Fruit fly (Drosophila melanogaster): ENCODE measurements around the gene CG34393.
"Not testable (repeated sequence)": the region's sequence is repeated elsewhere in the genome, so short reads cannot be mapped to it uniquely, and the experiment has no call there.

CG34393 gene

DNA sequence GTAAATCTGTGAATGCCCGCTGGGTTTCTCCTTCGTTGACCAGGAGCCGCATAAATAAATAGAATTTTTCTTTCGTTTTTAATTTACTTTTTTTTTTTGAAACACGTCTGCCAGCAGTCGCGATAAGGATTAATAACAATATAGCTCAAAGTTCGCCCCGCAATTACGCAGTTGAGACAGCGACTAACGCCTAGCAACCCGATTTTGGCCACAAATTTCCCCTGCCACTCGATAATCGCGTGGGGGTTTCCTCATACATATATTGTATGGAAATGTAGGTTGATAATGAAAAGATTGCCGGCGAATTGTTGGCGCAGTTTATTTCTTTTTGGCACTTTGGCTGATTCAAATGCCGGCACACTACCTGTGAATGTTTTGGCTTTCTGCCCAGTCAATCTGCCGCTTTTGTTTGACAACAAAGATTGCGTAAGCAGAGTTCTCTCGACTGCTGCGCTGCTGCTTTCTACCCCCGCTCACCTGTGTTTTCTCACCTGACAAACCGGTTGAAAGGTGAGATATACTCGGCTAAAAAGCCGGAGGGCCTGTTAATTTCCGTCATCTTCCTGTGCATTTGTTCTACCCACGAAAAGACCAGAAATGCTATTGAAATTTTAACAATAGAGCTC is 35.2 kb downstream of the CG34393 start:
- 0 out of 2 replicates have a peak, but pooled peaks have one; percentile 18 for TF ChIP-seq CG32121 (GFP tag; IDR thresholded peaks at IDR 0.05)
- peak; percentile 7 for TF ChIP-seq EcR (GFP tag; optimal IDR thresholded peaks at IDR 0.05)
- no peak for TF ChIP-seq CG14655 (GFP tag; optimal IDR thresholded peaks at IDR 0.05)
- TF ChIP-seq CG8301 (tag; optimal IDR thresholded peaks at IDR 0.05) = no peak
- TF ChIP-seq CG12605 (GFP tag; IDR thresholded peaks at IDR 0.05) = no peak
- no peak for TF ChIP-seq D1 (tag; optimal IDR thresholded peaks at IDR 0.05)
- TF ChIP-seq fd96Ca (GFP tag; IDR thresholded peaks at IDR 0.05) = no peak
- TF ChIP-seq Snoo (tag; optimal IDR thresholded peaks at IDR 0.05) = no peak
- no peak for TF ChIP-seq gl (tag; optimal IDR thresholded peaks at IDR 0.05)

DNA sequence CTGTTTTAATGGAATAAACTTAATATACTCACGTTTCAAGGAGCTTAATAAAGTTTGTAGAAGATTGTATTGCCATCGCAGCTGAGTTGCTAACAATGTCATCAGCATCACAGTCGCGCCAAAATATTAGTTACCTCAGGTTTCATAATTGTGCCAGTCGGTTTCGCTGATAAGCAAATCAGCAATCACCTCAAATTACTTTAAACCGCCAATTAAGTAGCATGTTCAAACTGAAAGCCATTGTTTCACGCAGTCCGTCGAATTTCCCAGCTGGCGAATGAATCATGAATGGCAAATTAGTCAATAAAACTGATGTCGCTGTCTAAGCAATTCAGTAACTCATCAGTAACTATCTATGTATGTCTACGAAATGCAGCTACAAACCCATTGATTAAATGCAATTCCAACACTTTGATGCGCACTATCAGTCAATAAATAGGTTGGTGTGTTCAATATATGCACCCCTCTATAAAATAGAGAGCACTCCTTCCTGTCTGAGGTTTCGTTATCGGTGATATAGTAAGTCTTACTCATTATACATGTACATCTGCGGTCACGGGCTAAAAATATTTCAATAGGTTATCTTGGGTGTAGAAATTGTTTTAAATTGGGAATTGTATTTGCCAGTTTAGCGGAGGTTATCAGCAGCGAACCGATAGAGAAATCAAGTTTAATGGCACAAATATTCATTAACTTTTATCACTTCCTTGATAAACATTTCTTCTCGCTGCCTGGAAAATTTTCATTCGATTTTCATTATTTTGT is 35.9 kb downstream of the CG34393 start:
- no peak for TF ChIP-seq CG8301 (tag; optimal IDR thresholded peaks at IDR 0.05)
- TF ChIP-seq CG12605 (GFP tag; IDR thresholded peaks at IDR 0.05) = no peak
- no peak for TF ChIP-seq CG17806 (tag; optimal IDR thresholded peaks at IDR 0.05)
- TF ChIP-seq gl (tag; optimal IDR thresholded peaks at IDR 0.05) = no peak
- TF ChIP-seq EcR (GFP tag; optimal IDR thresholded peaks at IDR 0.05) = no peak
- no peak for TF ChIP-seq Pif1B (GFP tag; optimal IDR thresholded peaks at IDR 0.05)
- TF ChIP-seq CG4496 (GFP tag; IDR thresholded peaks at IDR 0.05) = no peak
- no peak for TF ChIP-seq Ets98B (GFP tag; IDR thresholded peaks at IDR 0.05)

DNA sequence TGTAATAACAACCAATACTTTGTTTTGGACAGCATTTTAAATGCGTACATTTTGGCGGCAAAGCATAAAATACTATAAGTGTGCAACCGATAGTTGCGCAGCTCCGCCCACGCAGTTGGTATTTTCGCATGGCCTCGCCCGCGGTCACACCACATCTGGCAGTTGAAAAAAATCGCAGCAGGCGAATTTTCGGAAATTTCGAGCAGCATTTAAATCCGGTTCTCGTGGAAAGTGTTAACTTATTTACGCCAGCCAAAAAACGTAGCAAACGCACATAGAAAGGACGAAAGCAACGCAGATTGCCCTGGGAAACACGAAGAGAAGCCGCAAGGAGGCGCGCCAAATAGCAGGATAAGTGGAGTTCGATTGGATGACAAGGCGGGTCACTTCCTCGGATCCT is 36.8 kb downstream of the CG34393 start, which contains the start of gene Hydr2:
Gene Hydr2 (plus strand): TSS at position 156 of the 400 bp plus-strand sequence.
- TF ChIP-seq CG15710 (tag; optimal IDR thresholded peaks at IDR 0.05); rn (GFP tag; IDR thresholded peaks at IDR 0.05); CG4496 (GFP tag; IDR thresholded peaks at IDR 0.05): not testable (repeated sequence)

DNA sequence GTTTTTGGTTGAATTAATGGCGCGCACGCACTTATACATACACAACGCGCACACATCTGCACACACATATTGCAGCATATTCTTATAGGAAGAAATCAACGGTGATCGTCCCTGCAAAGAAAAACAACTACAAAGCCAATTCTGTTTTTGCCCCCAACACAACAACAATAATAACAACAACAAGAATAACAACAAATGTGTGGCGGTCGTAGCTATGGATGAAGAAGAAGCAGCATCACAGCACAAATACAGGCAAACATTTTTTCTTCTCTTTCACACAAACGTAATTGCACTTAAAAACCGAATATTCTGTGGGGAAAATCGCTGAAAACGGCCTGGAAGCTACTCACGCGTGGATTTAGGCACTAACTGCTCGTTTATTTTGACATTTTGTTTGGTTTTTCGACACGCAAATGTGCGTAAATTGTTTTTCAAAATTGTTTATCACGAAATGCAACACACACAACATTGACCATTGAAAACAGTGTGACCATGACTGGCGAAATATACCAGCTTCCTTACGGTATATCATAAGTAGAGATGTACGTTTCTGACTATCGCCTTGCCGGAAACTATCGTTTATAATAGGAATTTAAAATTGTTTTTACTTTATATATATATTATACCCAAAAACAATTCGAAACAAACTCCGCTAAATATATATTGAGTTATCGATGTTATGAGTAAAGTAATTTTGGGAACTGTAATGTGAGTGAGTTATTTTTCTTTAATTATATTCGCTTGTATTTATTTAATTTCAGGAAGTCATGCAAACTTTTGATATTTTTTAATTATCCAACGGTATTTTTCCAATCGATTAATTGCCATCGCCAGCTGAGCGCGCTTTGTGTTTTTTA is 40.9 kb downstream of the CG34393 start, which contains the start of the genes Mad and gkt:
Gene Mad (minus strand): TSS at position 500 of the 857 bp plus-strand sequence.
Gene gkt (plus strand): TSS at position 807 of the 857 bp plus-strand sequence.
- TF ChIP-seq CG8301 (tag; optimal IDR thresholded peaks at IDR 0.05) (no peak), EcR (GFP tag; optimal IDR thresholded peaks at IDR 0.05) (peak; percentile 59), gl (tag; optimal IDR thresholded peaks at IDR 0.05) (peak; percentile 27), CG17806 (tag; optimal IDR thresholded peaks at IDR 0.05) (no peak)

DNA sequence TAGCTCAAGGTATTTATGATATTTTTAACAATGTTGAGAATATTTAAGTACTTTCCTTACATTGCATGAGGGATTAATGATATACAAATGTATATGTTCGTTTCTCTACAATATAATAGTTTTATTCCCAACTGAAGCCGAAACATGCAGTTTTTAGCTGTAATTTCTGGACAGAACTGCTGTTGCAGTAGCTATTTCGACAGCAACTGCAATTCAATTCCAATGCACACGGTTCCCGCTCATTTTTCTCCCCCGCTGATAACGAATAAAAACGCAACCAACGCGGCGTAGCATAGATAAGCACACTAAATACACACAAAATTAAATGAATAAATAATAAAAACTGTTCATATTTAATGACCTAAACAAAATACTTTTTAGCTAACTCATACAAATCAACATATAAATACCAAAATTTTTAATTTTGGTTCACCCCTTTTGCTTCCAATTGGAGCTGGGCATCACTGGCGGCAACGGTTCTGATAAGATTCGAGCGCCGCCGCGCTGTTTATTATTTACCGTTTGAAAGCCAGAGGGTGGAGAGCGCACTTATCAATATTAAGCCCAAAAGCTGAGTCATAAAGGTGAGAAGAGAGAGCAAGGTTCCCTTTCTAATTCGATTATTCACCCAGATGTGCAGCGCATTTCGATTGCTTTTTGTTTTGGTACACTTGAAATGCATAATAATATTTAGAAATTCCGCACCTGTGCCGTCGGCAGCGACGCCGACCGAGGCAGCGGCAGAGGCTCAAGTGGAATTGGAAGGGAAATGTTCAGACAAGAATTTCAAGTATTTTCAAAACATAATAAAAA is 41.8 kb downstream of the CG34393 start:
- TF ChIP-seq CG14655 (GFP tag; optimal IDR thresholded peaks at IDR 0.05) = peak; percentile 59
- peak; percentile 49; the same call in 1 of the 3 replicates for TF ChIP-seq CG4496 (GFP tag; IDR thresholded peaks at IDR 0.05)
- TF ChIP-seq rn (GFP tag; IDR thresholded peaks at IDR 0.05) = 0 out of 2 replicates have a peak, but pooled peaks have one; percentile 3
- TF ChIP-seq CG8159 (tag; optimal IDR thresholded peaks at IDR 0.05) = peak; percentile 94
- peak; percentile 12; the same call in 1 of the 2 replicates for TF ChIP-seq Ets98B (GFP tag; IDR thresholded peaks at IDR 0.05)
- TF ChIP-seq Snoo (tag; optimal IDR thresholded peaks at IDR 0.05) = no peak
- TF ChIP-seq Pif1B (GFP tag; optimal IDR thresholded peaks at IDR 0.05) = peak; percentile 18
- TF ChIP-seq fd96Ca (GFP tag; IDR thresholded peaks at IDR 0.05) = no peak
- TF ChIP-seq CG15710 (tag; optimal IDR thresholded peaks at IDR 0.05) = peak; percentile 14
- peak; percentile 15 for TF ChIP-seq CG34367 (tag; optimal IDR thresholded peaks at IDR 0.05)

DNA sequence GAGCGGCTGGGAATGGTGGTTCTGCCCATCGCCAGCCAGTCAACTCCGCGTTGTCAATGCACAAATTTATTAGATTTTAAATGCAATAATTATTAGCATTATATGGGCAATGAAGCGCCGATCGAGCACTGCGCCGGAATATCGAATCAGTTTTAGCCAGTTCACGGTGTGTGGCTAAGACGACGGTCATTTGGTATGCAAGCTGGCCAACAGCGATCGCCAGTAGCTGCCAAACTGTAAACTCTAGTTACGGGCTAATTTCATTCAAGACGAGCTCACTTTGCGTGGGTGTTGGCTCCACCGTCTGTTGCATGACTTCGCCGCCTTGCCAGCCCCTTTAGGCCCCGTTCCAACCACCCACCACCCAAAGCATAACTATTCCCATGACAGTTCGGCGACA is 44.5 kb downstream of the CG34393 start:
- no peak for TF ChIP-seq CG4496 (GFP tag; IDR thresholded peaks at IDR 0.05)
- no peak for TF ChIP-seq CG13204 (GFP tag; optimal IDR thresholded peaks at IDR 0.05)
- TF ChIP-seq CG14655 (GFP tag; optimal IDR thresholded peaks at IDR 0.05) = no peak
- no peak for TF ChIP-seq D1 (tag; optimal IDR thresholded peaks at IDR 0.05)

DNA sequence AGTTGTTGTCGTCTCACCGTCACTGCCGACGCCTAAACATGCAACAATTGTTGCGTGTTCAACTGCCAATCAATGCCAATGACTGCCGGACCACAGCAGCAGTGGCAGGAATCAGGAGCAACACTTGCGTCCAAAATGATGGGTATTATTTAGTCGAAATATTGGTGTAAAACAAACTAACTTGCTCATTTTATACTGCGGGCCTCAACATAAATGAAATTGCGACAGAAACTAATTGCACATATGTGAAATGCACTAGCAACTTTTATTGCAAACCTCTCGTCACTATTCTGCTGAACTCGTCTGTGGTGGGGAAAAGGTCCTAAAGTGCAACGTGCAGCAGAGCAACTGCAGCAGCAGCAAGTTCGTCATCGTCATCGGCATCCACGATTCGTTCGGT is 45.5 kb downstream of the CG34393 start:
- TF ChIP-seq CG17806 (tag; optimal IDR thresholded peaks at IDR 0.05) (peak; percentile 51), Pif1B (GFP tag; optimal IDR thresholded peaks at IDR 0.05) (no peak), Ets98B (GFP tag; IDR thresholded peaks at IDR 0.05) (no peak), CG10348 (GFP tag; IDR thresholded peaks at IDR 0.05) (no peak), CG14655 (GFP tag; optimal IDR thresholded peaks at IDR 0.05) (peak; percentile 43), Pif1A (GFP tag; optimal IDR thresholded peaks at IDR 0.05) (peak; percentile 4), CG4496 (GFP tag; IDR thresholded peaks at IDR 0.05) (peak; percentile 41; the same call in 2 of the 3 replicates), CG13204 (GFP tag; optimal IDR thresholded peaks at IDR 0.05) (no peak), rn (GFP tag; IDR thresholded peaks at IDR 0.05) (no peak), CG32121 (GFP tag; IDR thresholded peaks at IDR 0.05) (no peak), fd96Ca (GFP tag; IDR thresholded peaks at IDR 0.05) (peak; percentile 69; the same call in 2 of the 3 replicates), CG8159 (tag; optimal IDR thresholded peaks at IDR 0.05) (peak; percentile 52), EcR (GFP tag; optimal IDR thresholded peaks at IDR 0.05) (no peak), gl (tag; optimal IDR thresholded peaks at IDR 0.05) (no peak), CG12605 (GFP tag; IDR thresholded peaks at IDR 0.05) (no peak), CG34367 (tag; optimal IDR thresholded peaks at IDR 0.05) (peak; percentile 47), D1 (tag; optimal IDR thresholded peaks at IDR 0.05) (no peak), CG9948 (tag; optimal IDR thresholded peaks at IDR 0.05) (peak; percentile 45), Snoo (tag; optimal IDR thresholded peaks at IDR 0.05) (no peak), CG15710 (tag; optimal IDR thresholded peaks at IDR 0.05) (peak; percentile 58), CG8301 (tag; optimal IDR thresholded peaks at IDR 0.05) (peak; percentile 34)

Measured in whole organism, pupa.